Worm (Caenorhabditis elegans) whole organism, young adult: ENCODE measurements around the gene F27D9.2.
A peak's percentile ranks its signal among the peaks of the same experiment; 100 is the strongest.

ENCODE experiments used
- B0336.3 ChIP-seq: fragments of 200-800 bp; sonication (Bioruptor generic); IDR thresholded peaks from 2 replicates; pipeline ENCODE4 v1.3.6; 2022; ENCODE audit warnings: missing genetic modification characterization, missing compliant biosample characterization
- C17E4.6 ChIP-seq: fragments of 200-800 bp; sonication (Bioruptor generic); IDR thresholded peaks from 2 replicates; pipeline ENCODE4 v1.3.6; 2022; ENCODE audit warnings: missing genetic modification reagents, missing genetic modification characterization, missing compliant biosample characterization
- F23B12.7 ChIP-seq: sonication (generic microtip); optimal IDR thresholded peaks from 2 replicates; lab custom pipeline; 2017; ENCODE audit warnings: missing genetic modification characterization, mild to moderate bottlenecking, missing compliant biosample characterization, antibody characterized with exemption, moderate library complexity; ENCODE audit not compliant: insufficient read depth
- F39B2.1 ChIP-seq: fragments of 200-800 bp; sonication (Bioruptor generic); IDR thresholded peaks from 2 replicates; pipeline ENCODE4 v1.3.6; 2022; ENCODE audit warnings: missing genetic modification reagents, missing genetic modification characterization, missing compliant biosample characterization
- F49E8.2 ChIP-seq: sonication (generic microtip); optimal IDR thresholded peaks from 3 replicates; lab custom pipeline; 2017; ENCODE audit warnings: missing genetic modification characterization, mild to moderate bottlenecking, missing compliant biosample characterization, antibody characterized with exemption, moderate library complexity; ENCODE audit not compliant: insufficient read depth
- K11D2.4 ChIP-seq: fragments of 200-800 bp; sonication (Bioruptor generic); IDR thresholded peaks from 2 replicates; pipeline ENCODE4 v1.3.6; 2022; ENCODE audit warnings: missing genetic modification reagents, missing genetic modification characterization, missing compliant biosample characterization
- Y53F4B.3 ChIP-seq: fragments of 200-800 bp; sonication (Bioruptor generic); IDR thresholded peaks from 2 replicates; pipeline ENCODE4 v1.3.6; 2022; ENCODE audit warnings: missing genetic modification reagents, missing genetic modification characterization, missing compliant biosample characterization
- Y67H2A.10 ChIP-seq: fragments of 200-800 bp; sonication (Bioruptor generic); conservative IDR thresholded peaks from 2 replicates; pipeline ENCODE4 v1.3.6; 2022; ENCODE audit warnings: missing genetic modification reagents, missing genetic modification characterization, missing compliant biosample characterization
- ama-1 ChIP-seq, 3 experiments: fragments of 150-350 bp in 1 of 3; sonication (generic microtip) in 2 of 3; optimal IDR thresholded peaks; 2 replicates each; lab custom pipeline; 2014 to 2018; ENCODE audit warnings: missing biosample characterization in 2 of 3, missing genetic modification characterization in 2 of 3, missing genetic modification reagents in 2 of 3
- ccch-3 ChIP-seq: fragments of 200-800 bp; sonication (Bioruptor generic); optimal IDR thresholded peaks from 2 replicates; lab custom pipeline; 2018; ENCODE audit warnings: mild to moderate bottlenecking, missing genetic modification characterization, missing compliant biosample characterization
- cebp-2 ChIP-seq: fragments of 200-800 bp; sonication (Bioruptor generic); IDR thresholded peaks from 2 replicates; pipeline ENCODE4 v1.3.6; 2022; ENCODE audit warnings: missing genetic modification characterization, missing compliant biosample characterization
- ceh-27 ChIP-seq: fragments of 200-800 bp; sonication (Bioruptor generic); optimal IDR thresholded peaks from 2 replicates; lab custom pipeline; 2018; ENCODE audit warnings: mild to moderate bottlenecking, missing genetic modification characterization, moderate library complexity, missing compliant biosample characterization
- die-1 ChIP-seq: sonication (generic microtip); optimal IDR thresholded peaks from 2 replicates; lab custom pipeline; 2016; ENCODE audit warnings: missing genotype, mild to moderate bottlenecking, missing genetic modification characterization, missing compliant biosample characterization
- dpl-1 ChIP-seq: fragments of 150-350 bp; optimal IDR thresholded peaks from 2 replicates; lab custom pipeline; 2014; ENCODE audit warnings: missing biosample characterization, missing genetic modification reagents, missing genetic modification characterization
- ekl-4 ChIP-seq: fragments of 200-800 bp; sonication (Bioruptor generic); IDR thresholded peaks from 2 replicates; pipeline ENCODE4 v1.3.6; 2022; ENCODE audit warnings: missing genetic modification reagents, missing genetic modification characterization, missing compliant biosample characterization
- gei-17 ChIP-seq: fragments of 200-800 bp; sonication (Bioruptor generic); optimal IDR thresholded peaks from 2 replicates; lab custom pipeline; 2018; ENCODE audit warnings: mild to moderate bottlenecking, missing genetic modification characterization, missing compliant biosample characterization
- him-1 ChIP-seq: sonication (generic microtip); optimal IDR thresholded peaks from 2 replicates; lab custom pipeline; 2016; ENCODE audit warnings: missing genotype, missing genetic modification reagents, missing genetic modification characterization, missing compliant biosample characterization
- hlh-26 ChIP-seq: fragments of 200-800 bp; sonication (Bioruptor generic); conservative IDR thresholded peaks from 2 replicates; pipeline ENCODE4 v1.3.6; 2022; ENCODE audit warnings: missing genetic modification reagents, missing genetic modification characterization, missing compliant biosample characterization
- hmg-20 ChIP-seq: fragments of 200-800 bp; sonication (Bioruptor generic); IDR thresholded peaks from 2 replicates; pipeline ENCODE4 v1.3.6; 2022; ENCODE audit warnings: missing genetic modification reagents, missing genetic modification characterization, missing compliant biosample characterization
- lag-1 ChIP-seq: fragments of 200-800 bp; sonication (Bioruptor generic); IDR thresholded peaks from 2 replicates; pipeline ENCODE4 v1.3.6; 2022; ENCODE audit warnings: missing genetic modification reagents, missing genetic modification characterization, missing compliant biosample characterization
- lsl-1 ChIP-seq: fragments of 200-800 bp; sonication (Bioruptor generic); optimal IDR thresholded peaks from 2 replicates; lab custom pipeline; 2018; ENCODE audit warnings: mild to moderate bottlenecking, missing genetic modification characterization, moderate library complexity, missing compliant biosample characterization
- madf-8 ChIP-seq: fragments of 200-800 bp; sonication (Bioruptor generic); conservative IDR thresholded peaks from 2 replicates; pipeline ENCODE4 v1.3.6; 2022; ENCODE audit warnings: missing genetic modification reagents, missing genetic modification characterization, missing compliant biosample characterization
- mes-4 ChIP-seq: sonication (generic microtip); optimal IDR thresholded peaks from 2 replicates; lab custom pipeline; 2016; ENCODE audit warnings: missing genotype, missing genetic modification characterization, missing compliant biosample characterization
- mxl-1 ChIP-seq: sonication (generic microtip); optimal IDR thresholded peaks from 2 replicates; lab custom pipeline; 2016; ENCODE audit warnings: missing genetic modification characterization, missing compliant biosample characterization
- nfya-1 ChIP-seq: sonication (generic microtip); optimal IDR thresholded peaks from 2 replicates; lab custom pipeline; 2017; ENCODE audit warnings: antibody characterized with exemption, missing compliant biosample characterization, missing genetic modification characterization, borderline replicate concordance; ENCODE audit not compliant: insufficient read depth
- nhr-120 ChIP-seq: fragments of 200-800 bp; sonication (Bioruptor generic); IDR thresholded peaks from 2 replicates; pipeline ENCODE4 v1.3.6; 2022; ENCODE audit warnings: missing genetic modification characterization, missing compliant biosample characterization
- nhr-90 ChIP-seq: sonication (generic microtip); optimal IDR thresholded peaks from 2 replicates; lab custom pipeline; 2016; ENCODE audit warnings: missing genotype, mild to moderate bottlenecking, missing genetic modification characterization, missing compliant biosample characterization
- pbrm-1 ChIP-seq: fragments of 200-800 bp; sonication (Bioruptor generic); IDR thresholded peaks from 2 replicates; pipeline ENCODE4 v1.3.6; 2022; ENCODE audit warnings: missing genetic modification reagents, missing genetic modification characterization, missing compliant biosample characterization
- pha-4 ChIP-seq: fragments of 150-350 bp; sonication (generic microtip); optimal IDR thresholded peaks from 2 replicates; lab custom pipeline; 2014; ENCODE audit warnings: missing biosample characterization, missing genetic modification reagents, missing genetic modification characterization
- rpc-1 ChIP-seq, 2 experiments: fragments of 150-350 bp in 1 of 2; sonication (generic microtip) in 1 of 2; optimal IDR thresholded peaks; 2 replicates each; lab custom pipeline; 2014 to 2018; ENCODE audit warnings: missing biosample characterization in 1 of 2, missing genetic modification characterization in 1 of 2, missing genetic modification reagents in 1 of 2, missing genotype in 1 of 2
- snpc-1.1 ChIP-seq: sonication (generic microtip); optimal IDR thresholded peaks from 2 replicates; lab custom pipeline; 2017; ENCODE audit warnings: missing genetic modification characterization, mild to moderate bottlenecking, missing compliant biosample characterization, antibody characterized with exemption, moderate library complexity, missing genotype, missing genetic modification reagents; ENCODE audit not compliant: insufficient read depth
- snpc-3.4 ChIP-seq: sonication (generic microtip); optimal IDR thresholded peaks from 2 replicates; lab custom pipeline; 2017; ENCODE audit warnings: missing genetic modification characterization, mild to moderate bottlenecking, missing compliant biosample characterization, antibody characterized with exemption, moderate library complexity, missing genotype, missing genetic modification reagents
- tbp1 ChIP-seq: fragments of 200-800 bp; sonication (Bioruptor generic); optimal IDR thresholded peaks from 2 replicates; lab custom pipeline; 2018; ENCODE audit warnings: mild to moderate bottlenecking, missing genetic modification characterization, missing compliant biosample characterization
- tlf-1 ChIP-seq: fragments of 200-800 bp; sonication (Bioruptor generic); optimal IDR thresholded peaks from 2 replicates; lab custom pipeline; 2018; ENCODE audit warnings: mild to moderate bottlenecking, missing genetic modification characterization, missing compliant biosample characterization
- unc-62 ChIP-seq: fragments of 150-350 bp; optimal IDR thresholded peaks from 2 replicates; lab custom pipeline; 2014; ENCODE audit warnings: missing biosample characterization, missing genetic modification reagents, missing genetic modification characterization
- zim-3 ChIP-seq: sonication (generic microtip); optimal IDR thresholded peaks from 2 replicates; lab custom pipeline; 2017; ENCODE audit warnings: mild to moderate bottlenecking, missing genetic modification characterization, moderate library complexity, missing compliant biosample characterization
- ztf-28 ChIP-seq: fragments of 200-800 bp; sonication (Bioruptor generic); IDR thresholded peaks from 2 replicates; pipeline ENCODE4 v1.3.6; 2022; ENCODE audit warnings: missing genetic modification reagents, missing genetic modification characterization, missing compliant biosample characterization

Gene F27D9.2

ce11 chrX:7707031-7707430 is 34.2 kb downstream of the F27D9.2 start, which contains the start of gene kvs-1:
Gene kvs-1 (minus strand): TSS chrX:7707131.
- TF ChIP-seq lsl-1 (GFP tag; lab: Kevin White, UChicago), result no peak
- no peak for TF ChIP-seq C17E4.6 (GFP tag; lab: Robert Waterston, UW)
- TF ChIP-seq tlf-1 (GFP tag; lab: Kevin White, UChicago), result no peak
- no peak for TF ChIP-seq nfya-1
- no peak for TF ChIP-seq ccch-3 (GFP tag; lab: Kevin White, UChicago)
- TF ChIP-seq pbrm-1 (GFP tag; lab: Robert Waterston, UW), result no peak
- no peak for TF ChIP-seq snpc-1.1 (tag; lab: Kevin White, UChicago)
- no peak for TF ChIP-seq Y53F4B.3
- TF ChIP-seq him-1 (tag; lab: Kevin White, UChicago), result no peak
- no peak for TF ChIP-seq F23B12.7 (tag; lab: Kevin White, UChicago)
- no peak for TF ChIP-seq ekl-4 (GFP tag; lab: Robert Waterston, UW)
- no peak for TF ChIP-seq die-1 (tag; lab: Kevin White, UChicago)
- no peak for TF ChIP-seq snpc-3.4 (tag; lab: Kevin White, UChicago)
- no peak for TF ChIP-seq madf-8 (GFP tag; lab: Robert Waterston, UW)
- no peak for TF ChIP-seq unc-62 (GFP tag; lab: Kevin White, UChicago)
- no peak for TF ChIP-seq pha-4 (tag; lab: Kevin White, UChicago)
- TF ChIP-seq zim-3 (tag; lab: Kevin White, UChicago), result no peak
- no peak for TF ChIP-seq K11D2.4 (GFP tag; lab: Robert Waterston, UW)
- TF ChIP-seq tbp1 (GFP tag; lab: Kevin White, UChicago), result no peak
- no peak for TF ChIP-seq mxl-1 (tag; lab: Kevin White, UChicago)

- no peak for TF ChIP-seq gei-17 (GFP tag; lab: Kevin White, UChicago)
- no peak for TF ChIP-seq F49E8.2 (tag; lab: Kevin White, UChicago)
- TF ChIP-seq mes-4, result no peak
- no peak for TF ChIP-seq F39B2.1 (GFP tag; lab: Robert Waterston, UW)
- 0 out of 2 replicates have a peak, but pooled peaks have one; percentile 10 for TF ChIP-seq lag-1 (GFP tag; lab: Robert Waterston, UW)
- no peak for TF ChIP-seq nhr-90 (tag; lab: Kevin White, UChicago)
Observed at ce11 chrX:7710187-7710586, 37.4 kb downstream of the F27D9.2 start.

ce11 chrX:7710643-7711042 is 37.9 kb downstream of the F27D9.2 start, which contains the start of gene K09F5.4:
Gene K09F5.4 (minus strand): TSS chrX:7710743.
- TF ChIP-seq gei-17 (GFP tag; lab: Kevin White, UChicago), result no peak
- no peak for TF ChIP-seq cebp-2 (GFP tag; lab: Robert Waterston, UW)
- TF ChIP-seq B0336.3 (GFP tag; lab: Robert Waterston, UW), result no peak

ce11 chrX:7712887-7713286 is 40.1 kb downstream of the F27D9.2 start:
- TF ChIP-seq hlh-26 (no peak), ama-1 (optimal IDR thresholded peaks at IDR 0.05; lab: Kevin White, UChicago) (no peak), ama-1 (GFP tag; optimal IDR thresholded peaks at IDR 0.05; lab: Kevin White, UChicago) (no peak), Y67H2A.10 (GFP tag; lab: Robert Waterston, UW) (no peak), dpl-1 (no peak), nhr-120 (GFP tag; lab: Robert Waterston, UW) (no peak), hmg-20 (GFP tag; lab: Robert Waterston, UW) (no peak), ceh-27 (GFP tag; lab: Kevin White, UChicago) (no peak), rpc-1 (optimal IDR thresholded peaks at IDR 0.05; lab: Kevin White, UChicago) (no peak), rpc-1 (tag; optimal IDR thresholded peaks at IDR 0.05; lab: Kevin White, UChicago) (no peak), ztf-28 (no peak)
